Worm (Caenorhabditis elegans) whole organism, L1 larva: ENCODE results near the gene R13A1.1.

Source experiments
- Y116A8C.19 ChIP-seq: sonication (generic microtip); optimal IDR thresholded peaks from 2 replicates; lab custom pipeline; 2016; ENCODE audit warnings: missing compliant biosample characterization, missing genetic modification characterization, borderline replicate concordance
- ama-1 ChIP-seq: fragments of 150-350 bp; optimal IDR thresholded peaks from 2 replicates; lab custom pipeline; 2014
- ceh-63 ChIP-seq: fragments of 200-800 bp; sonication (Bioruptor generic); optimal IDR thresholded peaks from 2 replicates; lab custom pipeline; 2018; ENCODE audit warnings: mild to moderate bottlenecking, missing genetic modification characterization, missing compliant biosample characterization
- ceh-82 ChIP-seq, 3 experiments: fragments of 150-350 bp in 1 of 3; sonication (generic microtip) in 2 of 3; optimal IDR thresholded peaks; 2 replicates each; lab custom pipeline; 2014 to 2017; ENCODE audit warnings: missing biosample characterization in 3 of 3, missing genetic modification characterization in 3 of 3
- ets-5 ChIP-seq: fragments of 200-800 bp; sonication (Bioruptor generic); IDR thresholded peaks from 2 replicates; pipeline ENCODE4 v1.3.6; 2022; ENCODE audit warnings: missing genetic modification characterization, missing compliant biosample characterization
- fos-1 ChIP-seq: fragments of 150-350 bp; optimal IDR thresholded peaks from 2 replicates; lab custom pipeline; 2014; ENCODE audit warnings: missing biosample characterization, missing genetic modification characterization
- lin-15B ChIP-seq: fragments of 150-350 bp; sonication (generic microtip); optimal IDR thresholded peaks from 3 replicates; lab custom pipeline; 2014; ENCODE audit warnings: missing biosample characterization, missing genetic modification characterization
- lin-35 ChIP-seq, 2 experiments: fragments of 150-350 bp; optimal IDR thresholded peaks; 2 replicates each; lab custom pipeline; 2014; ENCODE audit warnings: missing biosample characterization in 2 of 2, missing genetic modification characterization in 2 of 2, missing genetic modification reagents in 2 of 2
- lin-39 ChIP-seq: fragments of 150-350 bp; optimal IDR thresholded peaks from 2 replicates; lab custom pipeline; 2014; ENCODE audit warnings: missing biosample characterization, missing genetic modification reagents, missing genetic modification characterization
- mdl-1 ChIP-seq, 2 experiments: fragments of 150-350 bp; optimal IDR thresholded peaks; 2 replicates each; lab custom pipeline; 2014 to 2017; ENCODE audit warnings: missing biosample characterization in 2 of 2, missing genetic modification characterization in 2 of 2, inconsistent platforms in 1 of 2
- mep-1 ChIP-seq: fragments of 150-350 bp; optimal IDR thresholded peaks from 2 replicates; lab custom pipeline; 2014; ENCODE audit warnings: missing biosample characterization, missing genetic modification characterization
- nhr-11 ChIP-seq: fragments of 150-350 bp; optimal IDR thresholded peaks from 2 replicates; lab custom pipeline; 2014; ENCODE audit warnings: missing biosample characterization, missing genetic modification characterization
- unc-30 ChIP-seq: sonication (generic microtip); optimal IDR thresholded peaks from 2 replicates; lab custom pipeline; 2017; ENCODE audit warnings: missing biosample characterization, missing genetic modification characterization
- vab-15 ChIP-seq: sonication (generic microtip); optimal IDR thresholded peaks from 2 replicates; lab custom pipeline; 2017; ENCODE audit warnings: missing genotype, mild to moderate bottlenecking, missing genetic modification characterization, missing compliant biosample characterization

DNA sequence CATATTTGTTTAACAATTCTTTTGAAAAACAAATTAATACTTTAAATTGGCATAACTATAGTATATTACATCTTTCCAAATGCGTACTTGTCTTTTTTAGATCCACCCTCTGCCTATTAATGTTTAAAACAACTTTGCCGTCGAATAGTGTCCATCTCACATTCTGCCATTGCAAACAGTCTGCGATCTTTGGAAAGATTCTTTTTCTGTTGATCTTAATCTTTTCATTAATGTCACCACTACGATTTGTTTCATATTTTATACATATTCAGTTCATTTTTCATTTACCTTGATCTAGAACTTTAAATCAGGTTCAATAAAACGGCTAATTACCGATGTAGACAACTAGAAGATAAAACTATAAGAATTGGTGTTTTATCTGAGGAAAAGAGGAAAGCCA, 14.8 kb downstream of the R13A1.1 start:
- TF ChIP-seq lin-15B (tag; lab: Kevin White, UChicago) (no peak), nhr-11 (tag; lab: Kevin White, UChicago) (no peak), lin-35 (GFP tag; optimal IDR thresholded peaks at IDR 0.05; lab: Kevin White, UChicago) (no peak), Y116A8C.19 (tag; lab: Kevin White, UChicago) (no peak), mdl-1 (tag; optimal IDR thresholded peaks at IDR 0.05; lab: Kevin White, UChicago) (no peak), fos-1 (tag; lab: Kevin White, UChicago) (no peak), vab-15 (no peak), ceh-63 (GFP tag; lab: Kevin White, UChicago) (no peak), lin-39 (tag; lab: Kevin White, UChicago) (no peak), mep-1 (tag; lab: Kevin White, UChicago) (no peak), ama-1 (lab: Kevin White, UChicago) (no peak), unc-30 (tag; lab: Kevin White, UChicago) (no peak), ceh-82 (tag; optimal IDR thresholded peaks at IDR 0.05; lab: Kevin White, UChicago) (no peak), ets-5 (GFP tag; lab: Robert Waterston, UW) (no peak)
